Fruit fly (Drosophila melanogaster) whole organism, embryonic: Measurements from ENCODE around the gene IleRS-m.

Experiments used
- Asciz ChIP-seq: fragments of 200-800 bp; sonication (Bioruptor generic); optimal IDR thresholded peaks from 2 replicates; lab custom pipeline; 2017; ENCODE audit warnings: missing biosample characterization, mild to moderate bottlenecking, missing genetic modification characterization, missing genetic modification reagents
- BtbVII ChIP-seq: fragments of 200-800 bp; sonication (Bioruptor generic); optimal IDR thresholded peaks from 3 replicates; lab custom pipeline; 2017; ENCODE audit warnings: missing biosample characterization, mild to moderate bottlenecking, missing genetic modification characterization
- CG1024 ChIP-seq: fragments of 200-800 bp; sonication (Bioruptor generic); IDR thresholded peaks from 2 replicates; pipeline ENCODE4 v1.3.6; 2022; ENCODE audit warnings: missing biosample characterization, missing genetic modification characterization
- CG12104 ChIP-seq: fragments of 200-800 bp; sonication (Bioruptor generic); optimal IDR thresholded peaks from 3 replicates; lab custom pipeline; 2016; ENCODE audit warnings: missing biosample characterization, missing genetic modification characterization
- CG12391 ChIP-seq: fragments of 200-800 bp; sonication (Bioruptor generic); optimal IDR thresholded peaks from 3 replicates; lab custom pipeline; 2018; ENCODE audit warnings: missing biosample characterization, mild to moderate bottlenecking, missing genetic modification characterization, moderate library complexity
- CG12659 ChIP-seq: fragments of 200-800 bp; sonication (Bioruptor generic); optimal IDR thresholded peaks from 3 replicates; lab custom pipeline; 2017; ENCODE audit warnings: mild to moderate bottlenecking, missing biosample characterization, missing genetic modification reagents, missing genetic modification characterization
- CG13287 ChIP-seq: fragments of 200-800 bp; sonication (Bioruptor generic); IDR thresholded peaks from 2 replicates; pipeline ENCODE4 v1.3.6; 2022; ENCODE audit warnings: missing biosample characterization, missing genetic modification characterization; ENCODE audit not compliant: partially characterized antibody
- CG16815 ChIP-seq: fragments of 200-800 bp; sonication (Bioruptor generic); optimal IDR thresholded peaks from 3 replicates; lab custom pipeline; 2017; ENCODE audit warnings: missing biosample characterization, mild to moderate bottlenecking, missing genetic modification characterization
- CG17361 ChIP-seq: fragments of 200-800 bp; sonication (Bioruptor generic); IDR thresholded peaks from 3 replicates; pipeline ENCODE4 v1.3.6; 2022; ENCODE audit warnings: missing biosample characterization, missing genetic modification characterization
- CG18262 ChIP-seq: fragments of 200-800 bp; optimal IDR thresholded peaks from 3 replicates; lab custom pipeline; 2019; ENCODE audit warnings: missing biosample characterization, mild to moderate bottlenecking, missing genetic modification characterization, moderate library complexity
- CG2199 ChIP-seq: fragments of 200-800 bp; sonication (Bioruptor generic); IDR thresholded peaks from 3 replicates; pipeline ENCODE4 v1.3.6; 2022; ENCODE audit warnings: missing biosample characterization, missing genetic modification characterization
- CG3847 ChIP-seq: fragments of 200-800 bp; sonication (Bioruptor generic); IDR thresholded peaks from 2 replicates; pipeline ENCODE4 v1.3.6; 2022; ENCODE audit warnings: missing biosample characterization, missing genetic modification characterization
- CG4820 ChIP-seq: fragments of 200-800 bp; sonication (Bioruptor generic); optimal IDR thresholded peaks from 3 replicates; lab custom pipeline; 2016; ENCODE audit warnings: missing biosample characterization, missing genetic modification characterization
- CG5180 ChIP-seq: fragments of 200-800 bp; sonication (Bioruptor generic); optimal IDR thresholded peaks from 3 replicates; lab custom pipeline; 2017; ENCODE audit warnings: missing biosample characterization, missing genetic modification characterization, mild to moderate bottlenecking, moderate library complexity, missing genetic modification reagents
- CG7963 ChIP-seq: fragments of 200-800 bp; sonication (Bioruptor generic); IDR thresholded peaks from 3 replicates; pipeline ENCODE4 v1.3.6; 2022; ENCODE audit warnings: missing biosample characterization, missing genetic modification characterization; ENCODE audit not compliant: partially characterized antibody
- CG8290 ChIP-seq, 3 experiments: fragments of 200-800 bp; sonication (Bioruptor generic); optimal IDR thresholded peaks; 2 replicates each; lab custom pipeline; 2016 to 2019; ENCODE audit warnings: missing biosample characterization in 3 of 3, missing genetic modification characterization in 3 of 3, mild to moderate bottlenecking in 2 of 3, moderate library complexity in 1 of 3
- CG8388 ChIP-seq: fragments of 200-800 bp; sonication (Bioruptor generic); optimal IDR thresholded peaks from 2 replicates; lab custom pipeline; 2019; ENCODE audit warnings: missing biosample characterization, mild to moderate bottlenecking, missing genetic modification characterization, moderate library complexity
- CG8944 ChIP-seq: fragments of 200-800 bp; sonication (Bioruptor generic); optimal IDR thresholded peaks from 3 replicates; lab custom pipeline; 2016; ENCODE audit warnings: missing biosample characterization, missing genetic modification characterization
- CG9727 ChIP-seq: fragments of 200-800 bp; sonication (Bioruptor generic); optimal IDR thresholded peaks from 3 replicates; lab custom pipeline; 2017; ENCODE audit warnings: missing biosample characterization, mild to moderate bottlenecking, missing genetic modification characterization
- CoRest ChIP-seq: fragments of 200-800 bp; sonication (Bioruptor generic); optimal IDR thresholded peaks from 3 replicates; lab custom pipeline; 2018; ENCODE audit warnings: missing biosample characterization, mild to moderate bottlenecking, missing genetic modification characterization, moderate library complexity
- Dad ChIP-seq: fragments of 200-800 bp; sonication (Bioruptor generic); optimal IDR thresholded peaks from 3 replicates; lab custom pipeline; 2016; ENCODE audit warnings: missing biosample characterization, missing genetic modification characterization
- Dfd ChIP-seq, 2 experiments: fragments of >200 bp; optimal IDR thresholded peaks; 2 replicates each; lab custom pipeline; 2017; ENCODE audit warnings: missing biosample characterization in 2 of 2, missing genetic modification characterization in 2 of 2
- Dip3 ChIP-seq: fragments of 200-800 bp; sonication (Bioruptor generic); optimal IDR thresholded peaks from 3 replicates; lab custom pipeline; 2016; ENCODE audit warnings: missing biosample characterization, missing genetic modification characterization
- Dll ChIP-seq: fragments of 200-800 bp; sonication (Bioruptor generic); IDR thresholded peaks from 4 replicates; pipeline ENCODE4 v1.3.6; 2022; ENCODE audit warnings: missing biosample characterization, missing genetic modification characterization; ENCODE audit not compliant: partially characterized antibody
- Drgx ChIP-seq: fragments of 200-800 bp; sonication (Bioruptor generic); IDR thresholded peaks from 2 replicates; pipeline ENCODE4 v1.3.6; 2022; ENCODE audit warnings: missing biosample characterization, missing genetic modification characterization
- Hand ChIP-seq: fragments of 200-800 bp; sonication (Bioruptor generic); optimal IDR thresholded peaks from 2 replicates; lab custom pipeline; 2017; ENCODE audit warnings: mild to moderate bottlenecking, missing biosample characterization, missing genetic modification reagents, missing genetic modification characterization
- HmgD ChIP-seq: fragments of 200-800 bp; sonication (Bioruptor generic); optimal IDR thresholded peaks from 3 replicates; lab custom pipeline; 2016; ENCODE audit warnings: missing biosample characterization, missing genetic modification characterization
- HmgZ ChIP-seq: fragments of 200-800 bp; sonication (Bioruptor generic); optimal IDR thresholded peaks from 2 replicates; lab custom pipeline; 2018; ENCODE audit warnings: missing biosample characterization, mild to moderate bottlenecking, missing genetic modification characterization
- Oli ChIP-seq: fragments of 200-800 bp; sonication (Bioruptor generic); optimal IDR thresholded peaks from 2 replicates; lab custom pipeline; 2018; ENCODE audit warnings: missing biosample characterization, mild to moderate bottlenecking, missing genetic modification characterization, moderate library complexity
- Optix ChIP-seq: fragments of 200-800 bp; sonication (Bioruptor generic); IDR thresholded peaks from 3 replicates; pipeline ENCODE4 v1.3.6; 2022; ENCODE audit warnings: missing biosample characterization, missing genetic modification characterization
- PHDP ChIP-seq: fragments of 200-800 bp; sonication (Bioruptor generic); optimal IDR thresholded peaks from 3 replicates; lab custom pipeline; 2018; ENCODE audit warnings: missing biosample characterization, mild to moderate bottlenecking, missing genetic modification characterization, moderate library complexity
- Ptx1 ChIP-seq: fragments of 200-800 bp; sonication (Bioruptor generic); IDR thresholded peaks from 2 replicates; pipeline ENCODE4 v1.3.6; 2022; ENCODE audit warnings: missing biosample characterization, missing genetic modification characterization
- Xrp1 ChIP-seq: fragments of 200-800 bp; sonication (Bioruptor generic); IDR thresholded peaks from 2 replicates; pipeline ENCODE4 v1.3.6; 2022; ENCODE audit warnings: missing biosample characterization, missing genetic modification characterization
- amos ChIP-seq: fragments of 200-800 bp; sonication (Bioruptor generic); IDR thresholded peaks from 2 replicates; pipeline ENCODE4 v1.3.6; 2022; ENCODE audit warnings: missing biosample characterization, missing genetic modification characterization; ENCODE audit not compliant: partially characterized antibody
- btn ChIP-seq: fragments of 200-800 bp; sonication (Bioruptor generic); optimal IDR thresholded peaks from 2 replicates; lab custom pipeline; 2016; ENCODE audit warnings: missing biosample characterization, missing genetic modification characterization
- cato ChIP-seq: fragments of 200-800 bp; sonication (Bioruptor generic); optimal IDR thresholded peaks from 2 replicates; lab custom pipeline; 2016; ENCODE audit warnings: missing biosample characterization, missing genetic modification characterization, borderline replicate concordance
- chn ChIP-seq: fragments of 200-800 bp; sonication (Bioruptor generic); optimal IDR thresholded peaks from 2 replicates; lab custom pipeline; 2016; ENCODE audit warnings: missing biosample characterization, missing genetic modification characterization
- crp ChIP-seq, 2 experiments: fragments of 200-800 bp; sonication (Bioruptor generic); optimal IDR thresholded peaks; 2 replicates in 1 of 2; 3 replicates in 1 of 2; lab custom pipeline; 2017; ENCODE audit warnings: missing biosample characterization in 2 of 2, missing genetic modification characterization in 2 of 2, mild to moderate bottlenecking in 1 of 2, moderate library complexity in 1 of 2
- fru ChIP-seq: fragments of >200 bp; optimal IDR thresholded peaks from 2 replicates; lab custom pipeline; 2017
- h ChIP-seq: fragments of >200 bp; optimal IDR thresholded peaks from 2 replicates; lab custom pipeline; 2017
- mirr ChIP-seq: fragments of 200-800 bp; sonication (Bioruptor generic); optimal IDR thresholded peaks from 3 replicates; lab custom pipeline; 2018; ENCODE audit warnings: missing biosample characterization, mild to moderate bottlenecking, missing genetic modification characterization
- odd ChIP-seq: fragments of 200-800 bp; sonication (Bioruptor generic); optimal IDR thresholded peaks from 2 replicates; lab custom pipeline; 2017; ENCODE audit warnings: missing biosample characterization, mild to moderate bottlenecking, missing genetic modification characterization
- pho ChIP-seq: fragments of 200-800 bp; sonication (Bioruptor generic); optimal IDR thresholded peaks from 2 replicates; lab custom pipeline; 2016; ENCODE audit warnings: missing biosample characterization, missing genetic modification characterization
- pita ChIP-seq: fragments of 200-800 bp; sonication (Bioruptor generic); optimal IDR thresholded peaks from 2 replicates; lab custom pipeline; 2017; ENCODE audit warnings: missing biosample characterization, mild to moderate bottlenecking, missing genetic modification characterization
- sc ChIP-seq, 3 experiments: fragments of >200 bp in 2 of 3; fragments of 200-800 bp in 1 of 3; sonication (Bioruptor generic) in 1 of 3; optimal IDR thresholded peaks; 2 replicates in 2 of 3; 3 replicates in 1 of 3; lab custom pipeline; 2017; ENCODE audit warnings: mild to moderate bottlenecking in 1 of 3, missing biosample characterization in 1 of 3, missing genetic modification characterization in 1 of 3, missing genetic modification reagents in 1 of 3
- slou ChIP-seq: fragments of 200-800 bp; sonication (Bioruptor generic); optimal IDR thresholded peaks from 3 replicates; lab custom pipeline; 2016; ENCODE audit warnings: missing biosample characterization, missing genetic modification characterization
- sna ChIP-seq: fragments of 200-800 bp; sonication (Bioruptor generic); IDR thresholded peaks from 2 replicates; pipeline ENCODE4 v1.3.6; 2022; ENCODE audit warnings: missing biosample characterization, missing genetic modification characterization; ENCODE audit not compliant: partially characterized antibody
- so ChIP-seq: fragments of 200-800 bp; sonication (Bioruptor generic); IDR thresholded peaks from 3 replicates; pipeline ENCODE4 v1.3.6; 2022; ENCODE audit warnings: missing biosample characterization, missing genetic modification characterization
- toy ChIP-seq: fragments of 200-800 bp; sonication (Bioruptor generic); IDR thresholded peaks from 2 replicates; pipeline ENCODE4 v1.3.6; 2022; ENCODE audit warnings: missing biosample characterization, missing genetic modification characterization

The IleRS-m gene

dm6 chr3L:16056101-16056891 lies 43.8 kb upstream of the IleRS-m start (continued):
- no peak for TF ChIP-seq CG5180
- TF ChIP-seq fru = no peak
- no peak for TF ChIP-seq CG7963 (GFP tag; lab: Robert Waterston, UW)
- no peak for TF ChIP-seq odd (GFP tag; lab: Kevin White, UChicago)
- no peak for TF ChIP-seq CG8290 (GFP tag; optimal IDR thresholded peaks at IDR 0.05; lab: Kevin White, UChicago)
- no peak for TF ChIP-seq CG8290 (tag; optimal IDR thresholded peaks at IDR 0.05; lab: Kevin White, UChicago)
- no peak for TF ChIP-seq HmgZ (tag; lab: Kevin White, UChicago)
- TF ChIP-seq CG16815 = no peak
- TF ChIP-seq Xrp1 = peak; percentile 67
- peak; percentile 43 for TF ChIP-seq CG18262
- TF ChIP-seq CoRest = no peak
- TF ChIP-seq Dad (GFP tag; lab: Kevin White, UChicago) = no peak
- TF ChIP-seq sna (GFP tag; lab: Robert Waterston, UW) = no peak
- no peak; the same call in 2 of the 3 replicates for TF ChIP-seq CG17361 (GFP tag; lab: Robert Waterston, UW)
- no peak for TF ChIP-seq Optix (GFP tag; lab: Robert Waterston, UW)
- TF ChIP-seq CG2199 (GFP tag; lab: Robert Waterston, UW) = no peak
- TF ChIP-seq slou (GFP tag; lab: Kevin White, UChicago) = no peak
- TF ChIP-seq Asciz (GFP tag; lab: Kevin White, UChicago) = peak; percentile 49
- TF ChIP-seq Drgx (GFP tag; lab: Robert Waterston, UW) = no peak
- TF ChIP-seq CG1024 (GFP tag; lab: Robert Waterston, UW) = no peak
- TF ChIP-seq CG8388 (GFP tag; lab: Kevin White, UChicago) = no peak
- TF ChIP-seq Oli (tag; lab: Kevin White, UChicago) = no peak
- TF ChIP-seq mirr = no peak
- no peak for TF ChIP-seq HmgD (GFP tag; lab: Kevin White, UChicago)
- TF ChIP-seq CG9727 (GFP tag; lab: Kevin White, UChicago) = peak; percentile 52
- no peak for TF ChIP-seq sc (optimal IDR thresholded peaks at IDR 0.05; lab: Kevin White, UChicago)
- TF ChIP-seq sc (GFP tag; optimal IDR thresholded peaks at IDR 0.05; lab: Kevin White, UChicago) = peak; percentile 53
- TF ChIP-seq amos (GFP tag; lab: Robert Waterston, UW) = no peak
- TF ChIP-seq Ptx1 (GFP tag; lab: Robert Waterston, UW) = no peak
- TF ChIP-seq BtbVII (GFP tag; lab: Kevin White, UChicago) = no peak
- no peak for TF ChIP-seq CG12391
- no peak for TF ChIP-seq Dfd (GFP tag; optimal IDR thresholded peaks at IDR 0.05; lab: Kevin White, UChicago)
- TF ChIP-seq crp (GFP tag; optimal IDR thresholded peaks at IDR 0.05; lab: Kevin White, UChicago) = no peak
- TF ChIP-seq so (GFP tag; lab: Robert Waterston, UW) = no peak
- no peak for TF ChIP-seq Dll (GFP tag; lab: Robert Waterston, UW)
- TF ChIP-seq cato (GFP tag; lab: Kevin White, UChicago) = no peak
- no peak for TF ChIP-seq chn
- no peak for TF ChIP-seq pho (GFP tag; lab: Kevin White, UChicago)
- no peak for TF ChIP-seq CG12659
- TF ChIP-seq Hand (GFP tag; lab: Kevin White, UChicago) = no peak
- TF ChIP-seq pita = no peak
- peak; percentile 25 for TF ChIP-seq PHDP (tag; lab: Kevin White, UChicago)
- TF ChIP-seq h (lab: Kevin White, UChicago) = no peak
- TF ChIP-seq Dip3 (GFP tag; lab: Kevin White, UChicago) = no peak
- no peak for TF ChIP-seq CG8944 (GFP tag; lab: Kevin White, UChicago)
- TF ChIP-seq CG4820 (GFP tag; lab: Kevin White, UChicago) = no peak
- TF ChIP-seq CG13287 (GFP tag; lab: Robert Waterston, UW) = no peak
- no peak for TF ChIP-seq CG3847 (GFP tag; lab: Robert Waterston, UW)
- TF ChIP-seq CG12104 = no peak
- TF ChIP-seq toy = no peak
- TF ChIP-seq btn (GFP tag; lab: Kevin White, UChicago) = no peak
